Fruit fly (Drosophila melanogaster): Measurements from ENCODE around the gene Sgt.

Sgt gene

DNA sequence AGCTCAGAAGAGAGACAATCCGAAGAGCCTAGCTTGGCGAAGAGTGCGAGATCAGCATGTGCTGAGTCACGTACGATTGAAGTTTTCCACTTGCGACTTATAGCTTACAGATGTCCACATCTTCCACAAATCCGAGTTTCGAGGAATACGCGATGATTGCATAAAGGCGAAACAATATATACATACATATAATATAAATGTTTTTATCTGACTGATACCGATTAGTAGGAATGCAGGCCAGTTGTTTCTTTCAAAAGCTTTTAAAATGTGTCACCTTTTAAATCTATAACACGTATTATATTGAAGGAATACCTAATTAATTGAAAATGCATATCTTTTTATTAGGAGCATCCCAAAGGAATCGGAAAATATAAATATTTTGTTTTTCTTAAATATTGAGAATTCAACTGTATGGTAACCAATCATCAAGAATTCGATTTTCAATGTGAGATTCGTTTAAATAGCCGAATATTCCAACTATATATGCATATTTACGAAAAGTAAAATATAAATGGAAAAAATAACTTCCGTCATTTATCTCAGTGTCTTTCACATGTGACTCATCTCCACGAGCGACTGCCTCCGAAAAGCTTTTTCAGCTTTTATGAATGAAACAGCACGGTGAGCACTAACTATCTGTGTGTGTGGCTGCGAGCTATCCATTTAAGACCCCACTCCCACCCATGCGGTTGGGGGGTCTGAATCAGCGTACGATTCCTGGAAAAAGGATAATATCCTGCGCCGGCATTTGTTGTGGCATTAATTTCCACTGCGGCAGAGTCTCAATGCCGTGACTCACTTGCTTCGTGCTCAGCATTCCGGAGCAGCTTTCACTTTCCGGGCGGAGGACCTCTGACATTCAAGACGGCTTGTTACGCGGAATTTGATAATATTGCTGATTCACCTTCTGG is 20.6 kb upstream of the Sgt start (continued):
- TF ChIP-seq CG34224 (GFP tag; IDR thresholded peaks at IDR 0.05; ENCODE audit: partially characterized antibody): no peak; the same call in 2 of the 3 replicates
- peak; percentile 63 for TF ChIP-seq slbo (GFP tag; IDR thresholded peaks at IDR 0.05)
- TF ChIP-seq CG11696 (GFP tag; IDR thresholded peaks at IDR 0.05): 0 out of 2 replicates have a peak, but pooled peaks have one; percentile 36
- peak; percentile 80 for TF ChIP-seq CG2120 (GFP tag; optimal IDR thresholded peaks at IDR 0.05)
- TF ChIP-seq CG13296 (GFP tag; optimal IDR thresholded peaks at IDR 0.05): peak; percentile 47
- no peak for TF ChIP-seq CG4707 (GFP tag; optimal IDR thresholded peaks at IDR 0.05)
- TF ChIP-seq CG16779 (GFP tag; IDR thresholded peaks at IDR 0.05): 0 out of 2 replicates have a peak, but pooled peaks have one; percentile 30
- TF ChIP-seq CG32772 (GFP tag; IDR thresholded peaks at IDR 0.05): no peak
- peak; percentile 69 for TF ChIP-seq cas (GFP tag; IDR thresholded peaks at IDR 0.05)
- TF ChIP-seq sim (GFP tag; IDR thresholded peaks at IDR 0.05): no peak
- TF ChIP-seq Hr3 (GFP tag; optimal IDR thresholded peaks at IDR 0.05): peak; percentile 40
- peak; percentile 48; the same call in 1 of the 2 replicates for TF ChIP-seq Xrp1 (GFP tag; IDR thresholded peaks at IDR 0.05)
- no peak for TF ChIP-seq CG3838 (GFP tag; optimal IDR thresholded peaks at IDR 0.05)
- peak; percentile 2 for TF ChIP-seq gcm2 (GFP tag; optimal IDR thresholded peaks at IDR 0.05)
- TF ChIP-seq Ets97D (GFP tag; optimal IDR thresholded peaks at IDR 0.05): no peak
- no peak for TF ChIP-seq ac (GFP tag; optimal IDR thresholded peaks at IDR 0.05)
- peak; percentile 60 for TF ChIP-seq Asciz (GFP tag; optimal IDR thresholded peaks at IDR 0.05)
- TF ChIP-seq CG15514 (GFP tag; optimal IDR thresholded peaks at IDR 0.05): peak; percentile 46
- no peak for TF ChIP-seq Sry-β (GFP tag; optimal IDR thresholded peaks at IDR 0.05)
- TF ChIP-seq fru (optimal IDR thresholded peaks at IDR 0.05): no peak
- TF ChIP-seq peb (GFP tag; IDR thresholded peaks at IDR 0.05): no peak
- TF ChIP-seq BtbVII (GFP tag; optimal IDR thresholded peaks at IDR 0.05): peak; percentile 50
- TF ChIP-seq CG16815 (GFP tag; optimal IDR thresholded peaks at IDR 0.05): no peak
- no peak for TF ChIP-seq CG14860 (GFP tag; IDR thresholded peaks at IDR 0.05; ENCODE audit: partially characterized antibody)
- TF ChIP-seq crp (GFP tag; optimal IDR thresholded peaks at IDR 0.05): peak in 1 of 2 experiments; percentile 13
- TF ChIP-seq HmgZ (tag; optimal IDR thresholded peaks at IDR 0.05): peak; percentile 38
- no peak for TF ChIP-seq sima (GFP tag; optimal IDR thresholded peaks at IDR 0.05)
- TF ChIP-seq amos (GFP tag; IDR thresholded peaks at IDR 0.05; ENCODE audit: partially characterized antibody): no peak
- no peak for TF ChIP-seq CG12236 (GFP tag; optimal IDR thresholded peaks at IDR 0.05)
- no peak for TF ChIP-seq CG7987 (GFP tag; optimal IDR thresholded peaks at IDR 0.05)
- no peak for TF ChIP-seq Lhr (GFP tag; optimal IDR thresholded peaks at IDR 0.05)
- peak; percentile 33 for TF ChIP-seq CG3407 (GFP tag; optimal IDR thresholded peaks at IDR 0.05)
- TF ChIP-seq HLH3B (GFP tag; IDR thresholded peaks at IDR 0.05): no peak; the same call in 1 of the 2 replicates
- no peak for TF ChIP-seq Lim3 (GFP tag; IDR thresholded peaks at IDR 0.05)
- TF ChIP-seq Dfd (GFP tag; optimal IDR thresholded peaks at IDR 0.05): no peak
- peak in 1 of 2 experiments; percentile 48 for TF ChIP-seq bsh (GFP tag; optimal IDR thresholded peaks at IDR 0.05)
- TF ChIP-seq CG4328 (GFP tag; optimal IDR thresholded peaks at IDR 0.05): no peak
- peak; percentile 26 for TF ChIP-seq Myb (GFP tag; optimal IDR thresholded peaks at IDR 0.05)
- no peak for TF ChIP-seq nerfin-2 (GFP tag; IDR thresholded peaks at IDR 0.05; ENCODE audit: partially characterized antibody)
- TF ChIP-seq CG9817 (tag; optimal IDR thresholded peaks at IDR 0.05): peak; percentile 53
- peak; percentile 46 for TF ChIP-seq CG18476 (GFP tag; optimal IDR thresholded peaks at IDR 0.05)
- TF ChIP-seq Hmr (GFP tag; optimal IDR thresholded peaks at IDR 0.05): peak; percentile 74
- TF ChIP-seq CG17328 (GFP tag; IDR thresholded peaks at IDR 0.05): no peak
- TF ChIP-seq unpg (GFP tag; optimal IDR thresholded peaks at IDR 0.05): peak; percentile 76
- peak; percentile 20 for TF ChIP-seq CG12219 (GFP tag; optimal IDR thresholded peaks at IDR 0.05)
- no peak for TF ChIP-seq zen2 (GFP tag; IDR thresholded peaks at IDR 0.05; ENCODE audit: partially characterized antibody)
- TF ChIP-seq D19B (GFP tag; optimal IDR thresholded peaks at IDR 0.05): peak; percentile 58
- TF ChIP-seq CG7839 (tag; optimal IDR thresholded peaks at IDR 0.05): peak; percentile 75
